Fruit fly (Drosophila melanogaster): ENCODE data around the gene CG3568.

Gene CG3568

DNA sequence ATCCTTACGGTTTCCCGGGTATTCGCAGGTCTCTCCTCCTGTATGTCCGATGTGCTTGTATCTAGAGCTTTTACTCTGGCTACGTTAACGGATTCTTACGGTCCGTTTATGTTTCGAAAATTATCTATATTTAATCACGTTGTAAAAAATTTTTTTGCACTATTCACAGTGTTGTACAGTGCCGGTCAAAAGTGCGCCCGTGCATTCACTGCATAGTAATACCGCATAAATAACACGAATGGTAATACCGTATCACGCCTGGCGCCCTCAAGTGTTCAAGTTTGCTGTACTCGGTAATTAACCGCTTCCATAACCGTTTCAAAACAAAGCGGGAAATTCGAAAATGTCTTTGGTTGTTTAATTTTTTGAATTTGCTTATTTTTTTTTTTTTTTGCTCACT, 11.6 kb downstream of the CG3568 start, which contains the start of gene CG11444 (continued):
- TF ChIP-seq zfh2 (GFP tag; optimal IDR thresholded peaks at IDR 0.05) (peak; percentile 58), Doc3 (GFP tag; IDR thresholded peaks at IDR 0.05; ENCODE audit: partially characterized antibody) (no peak), luna (GFP tag; optimal IDR thresholded peaks at IDR 0.05) (peak; percentile 58), CG12104 (GFP tag; optimal IDR thresholded peaks at IDR 0.05) (no peak), CG3726 (GFP tag; IDR thresholded peaks at IDR 0.05) (no peak), CG7372 (GFP tag; IDR thresholded peaks at IDR 0.05) (no peak), sqz (GFP tag; optimal IDR thresholded peaks at IDR 0.05) (peak; percentile 73), vnd (GFP tag; IDR thresholded peaks at IDR 0.05; ENCODE audit: partially characterized antibody) (no peak), NfI (GFP tag; optimal IDR thresholded peaks at IDR 0.05) (peak; percentile 54), CG34376 (GFP tag; optimal IDR thresholded peaks at IDR 0.05) (peak; percentile 22), ind (GFP tag; optimal IDR thresholded peaks at IDR 0.05) (peak; percentile 17), unpg (GFP tag; optimal IDR thresholded peaks at IDR 0.05) (peak; percentile 9), CG17328 (GFP tag; IDR thresholded peaks at IDR 0.05) (no peak), CG18262 (tag; optimal IDR thresholded peaks at IDR 0.05) (peak; percentile 38), Kr (GFP tag; optimal IDR thresholded peaks at IDR 0.05) (no peak), kay (GFP tag; optimal IDR thresholded peaks at IDR 0.05) (peak; percentile 18), CG30431 (GFP tag; optimal IDR thresholded peaks at IDR 0.05) (no peak), Usf (GFP tag; optimal IDR thresholded peaks at IDR 0.05) (peak; percentile 13), cato (GFP tag; optimal IDR thresholded peaks at IDR 0.05; ENCODE audit: borderline replicate concordance) (no peak), CG2875 (GFP tag; optimal IDR thresholded peaks at IDR 0.05) (no peak), nmo (GFP tag; optimal IDR thresholded peaks at IDR 0.05) (peak; percentile 59), CG6272 (GFP tag; IDR thresholded peaks at IDR 0.05) (no peak), Side (GFP tag; optimal IDR thresholded peaks at IDR 0.05) (peak; percentile 21), CG42726 (GFP tag; IDR thresholded peaks at IDR 0.05; ENCODE audit: partially characterized antibody) (peak; percentile 52), CG18599 (GFP tag; optimal IDR thresholded peaks at IDR 0.05) (no peak), tin (GFP tag; optimal IDR thresholded peaks at IDR 0.05) (peak; percentile 37), Mrtf (GFP tag; IDR thresholded peaks at IDR 0.05) (no peak), Lhr (GFP tag; optimal IDR thresholded peaks at IDR 0.05) (peak; percentile 82), br (optimal IDR thresholded peaks at IDR 0.05) (no peak), pho (GFP tag; optimal IDR thresholded peaks at IDR 0.05) (peak; percentile 45), sug (tag; optimal IDR thresholded peaks at IDR 0.05) (peak; percentile 55), CG4282 (GFP tag; optimal IDR thresholded peaks at IDR 0.05) (peak; percentile 43), fu2 (GFP tag; optimal IDR thresholded peaks at IDR 0.05) (peak; percentile 42), chif (GFP tag; optimal IDR thresholded peaks at IDR 0.05) (peak in 1 of 2 experiments; percentile 46), scrt (GFP tag; optimal IDR thresholded peaks at IDR 0.05) (no peak), CG4360 (GFP tag; IDR thresholded peaks at IDR 0.05) (no peak), maf-S (GFP tag; optimal IDR thresholded peaks at IDR 0.05) (peak; percentile 36), CG6765 (GFP tag; optimal IDR thresholded peaks at IDR 0.05) (no peak), CG2116 (GFP tag; optimal IDR thresholded peaks at IDR 0.05) (peak; percentile 75), gsb-n (tag; optimal IDR thresholded peaks at IDR 0.05) (peak; percentile 34), salm (tag; optimal IDR thresholded peaks at IDR 0.05) (no peak), MBD-R2 (GFP tag; IDR thresholded peaks at IDR 0.05) (peak; percentile 76), HLH3B (GFP tag; IDR thresholded peaks at IDR 0.05) (no peak), CG11695 (GFP tag; IDR thresholded peaks at IDR 0.05) (no peak), Stat92E (GFP tag; optimal IDR thresholded peaks at IDR 0.05) (peak in 1 of 3 experiments; percentile 24), sisA (GFP tag; IDR thresholded peaks at IDR 0.05) (no peak), pnt (GFP tag; optimal IDR thresholded peaks at IDR 0.05) (peak; percentile 21), CG18764 (GFP tag; optimal IDR thresholded peaks at IDR 0.05) (peak; percentile 5), Nf-YC (tag; optimal IDR thresholded peaks at IDR 0.05) (peak; percentile 15), Rx (GFP tag; IDR thresholded peaks at IDR 0.05) (no peak), HHEX (GFP tag; optimal IDR thresholded peaks at IDR 0.05) (no peak), NFAT (GFP tag; IDR thresholded peaks at IDR 0.05) (peak; percentile 50; the same call in 1 of the 2 replicates)
